Fruit fly (Drosophila melanogaster): ENCODE results near the gene Tango6.

Gene Tango6

dm6 chr2L:18981947-18982579 lies 13.2 kb downstream of the Tango6 start (continued):
- no peak for TF ChIP-seq Tbp (GFP tag; optimal IDR thresholded peaks at IDR 0.05)
- TF ChIP-seq zen2 (GFP tag; IDR thresholded peaks at IDR 0.05; ENCODE audit: partially characterized antibody), result no peak
- TF ChIP-seq Camta (GFP tag; optimal IDR thresholded peaks at IDR 0.05), result no peak
- TF ChIP-seq Mrtf (GFP tag; IDR thresholded peaks at IDR 0.05), result no peak
- TF ChIP-seq CG6765 (GFP tag; optimal IDR thresholded peaks at IDR 0.05), result no peak
- 0 out of 3 replicates have a peak, but pooled peaks have one; percentile 33 for TF ChIP-seq CG11695 (GFP tag; IDR thresholded peaks at IDR 0.05)
- peak; percentile 27 for TF ChIP-seq az2 (GFP tag; optimal IDR thresholded peaks at IDR 0.05)
- TF ChIP-seq CG13287 (GFP tag; IDR thresholded peaks at IDR 0.05; ENCODE audit: partially characterized antibody), result no peak
- no peak for TF ChIP-seq MBD-R2 (GFP tag; IDR thresholded peaks at IDR 0.05)
- no peak for TF ChIP-seq NC2α (GFP tag; optimal IDR thresholded peaks at IDR 0.05)
- TF ChIP-seq CG9609 (GFP tag; optimal IDR thresholded peaks at IDR 0.05), result no peak
- TF ChIP-seq CG12659 (GFP tag; optimal IDR thresholded peaks at IDR 0.05), result no peak
- no peak for TF ChIP-seq Hmr (GFP tag; optimal IDR thresholded peaks at IDR 0.05)
- TF ChIP-seq Poxn (GFP tag; IDR thresholded peaks at IDR 0.05), result no peak
- TF ChIP-seq scrt (GFP tag; optimal IDR thresholded peaks at IDR 0.05), result no peak
- no peak for TF ChIP-seq CG11398 (GFP tag; optimal IDR thresholded peaks at IDR 0.05)
- no peak for TF ChIP-seq CG11247 (GFP tag; IDR thresholded peaks at IDR 0.05)
- TF ChIP-seq sim (GFP tag; IDR thresholded peaks at IDR 0.05), result 0 out of 2 replicates have a peak, but pooled peaks have one; percentile 40
- TF ChIP-seq Atf6 (GFP tag; IDR thresholded peaks at IDR 0.05), result no peak
- TF ChIP-seq pzg (GFP tag; optimal IDR thresholded peaks at IDR 0.05), result no peak
- TF ChIP-seq phol (tag; optimal IDR thresholded peaks at IDR 0.05), result peak; percentile 56
- peak; percentile 5 for TF ChIP-seq Nf-YB (GFP tag; optimal IDR thresholded peaks at IDR 0.05)
- no peak for TF ChIP-seq Ets65A (GFP tag)
- no peak for TF ChIP-seq ttk (GFP tag; IDR thresholded peaks at IDR 0.05)
- TF ChIP-seq Oli (tag; optimal IDR thresholded peaks at IDR 0.05), result peak; percentile 39
- TF ChIP-seq PHDP (tag; optimal IDR thresholded peaks at IDR 0.05), result peak; percentile 35
- no peak for TF ChIP-seq slou (GFP tag; optimal IDR thresholded peaks at IDR 0.05)
- TF ChIP-seq usp (GFP tag; optimal IDR thresholded peaks at IDR 0.05), result no peak
- no peak for TF ChIP-seq ab (GFP tag; optimal IDR thresholded peaks at IDR 0.05)
- TF ChIP-seq ci (GFP tag; IDR thresholded peaks at IDR 0.05), result peak; percentile 22; the same call in 1 of the 3 replicates
- TF ChIP-seq Blimp-1 (GFP tag; optimal IDR thresholded peaks at IDR 0.05), result peak; percentile 54
- TF ChIP-seq CG10147 (GFP tag; optimal IDR thresholded peaks at IDR 0.05), result no peak
- TF ChIP-seq slbo (GFP tag; IDR thresholded peaks at IDR 0.05), result no peak
- TF ChIP-seq D19A (tag; optimal IDR thresholded peaks at IDR 0.05), result peak; percentile 26
- no peak for TF ChIP-seq CG12942 (GFP tag; optimal IDR thresholded peaks at IDR 0.05)
- no peak for TF ChIP-seq CG3838 (GFP tag; optimal IDR thresholded peaks at IDR 0.05)
- TF ChIP-seq ERR (GFP tag; optimal IDR thresholded peaks at IDR 0.05), result no peak
- peak; percentile 45 for TF ChIP-seq CG17328 (GFP tag; IDR thresholded peaks at IDR 0.05)
- no peak for TF ChIP-seq bbx (GFP tag; IDR thresholded peaks at IDR 0.05; ENCODE audit: partially characterized antibody)
- TF ChIP-seq CG13296 (GFP tag; optimal IDR thresholded peaks at IDR 0.05), result no peak
- no peak for TF ChIP-seq Trl (optimal IDR thresholded peaks at IDR 0.05)
- no peak for TF ChIP-seq Trl (GFP tag; optimal IDR thresholded peaks at IDR 0.05)
- peak; percentile 18 for TF ChIP-seq CG4424 (GFP tag; optimal IDR thresholded peaks at IDR 0.05)
- no peak for TF ChIP-seq knrl (GFP tag; IDR thresholded peaks at IDR 0.05; ENCODE audit: partially characterized antibody)
- TF ChIP-seq kni (GFP tag; optimal IDR thresholded peaks at IDR 0.05), result no peak
- TF ChIP-seq CG18764 (GFP tag; optimal IDR thresholded peaks at IDR 0.05), result no peak
- TF ChIP-seq schlank (tag; optimal IDR thresholded peaks at IDR 0.05), result no peak
- no peak for TF ChIP-seq eyg (GFP tag; optimal IDR thresholded peaks at IDR 0.05)
- TF ChIP-seq nerfin-1 (tag; optimal IDR thresholded peaks at IDR 0.05), result no peak
- no peak for TF ChIP-seq Jarid2 (GFP tag; optimal IDR thresholded peaks at IDR 0.05)
- TF ChIP-seq Fer1 (GFP tag; optimal IDR thresholded peaks at IDR 0.05), result no peak
